Worm (Caenorhabditis elegans) whole organism, L1 larva: Measurements from ENCODE around the gene F45D3.4.

Experiments
- F16B12.6 ChIP-seq: fragments of 150-350 bp; optimal IDR thresholded peaks from 2 replicates; lab custom pipeline; 2014; ENCODE audit warnings: missing biosample characterization, missing genetic modification characterization
- Y116A8C.19 ChIP-seq: sonication (generic microtip); optimal IDR thresholded peaks from 2 replicates; lab custom pipeline; 2016; ENCODE audit warnings: missing compliant biosample characterization, missing genetic modification characterization, borderline replicate concordance
- ama-1 ChIP-seq: fragments of 150-350 bp; optimal IDR thresholded peaks from 2 replicates; lab custom pipeline; 2014
- blmp-1 ChIP-seq: fragments of 150-350 bp; optimal IDR thresholded peaks from 2 replicates; lab custom pipeline; 2014; ENCODE audit warnings: missing biosample characterization, missing genetic modification characterization
- ceh-88 ChIP-seq: fragments of 200-800 bp; sonication (Bioruptor generic); IDR thresholded peaks from 2 replicates; pipeline ENCODE4 v1.3.6; 2022; ENCODE audit warnings: missing genetic modification characterization, missing compliant biosample characterization
- dpl-1 ChIP-seq, 3 experiments: fragments of 150-350 bp in 2 of 3; sonication (generic microtip) in 1 of 3; optimal IDR thresholded peaks; 2 replicates each; lab custom pipeline; 2014 to 2017; ENCODE audit warnings: missing biosample characterization in 3 of 3, missing genetic modification characterization in 3 of 3, missing genetic modification reagents in 3 of 3
- dsc-1 ChIP-seq: sonication (generic microtip); optimal IDR thresholded peaks from 2 replicates; lab custom pipeline; 2016; ENCODE audit warnings: mild to moderate bottlenecking, missing genetic modification characterization, missing compliant biosample characterization
- efl-3 ChIP-seq: fragments of 200-800 bp; sonication (Bioruptor generic); optimal IDR thresholded peaks from 2 replicates; lab custom pipeline; 2018; ENCODE audit warnings: mild to moderate bottlenecking, missing genetic modification characterization, missing compliant biosample characterization
- egl-13 ChIP-seq: sonication (generic microtip); optimal IDR thresholded peaks from 2 replicates; lab custom pipeline; 2016; ENCODE audit warnings: missing genotype, missing genetic modification reagents, missing genetic modification characterization, missing compliant biosample characterization
- egl-27 ChIP-seq, 2 experiments: fragments of 150-350 bp in 1 of 2; sonication (generic microtip); optimal IDR thresholded peaks; 3 replicates each; lab custom pipeline; 2017 to 2018; ENCODE audit warnings: missing biosample characterization in 2 of 2, missing genetic modification characterization in 2 of 2, missing genetic modification reagents in 2 of 2
- elt-2 ChIP-seq: sonication (generic microtip); optimal IDR thresholded peaks from 2 replicates; lab custom pipeline; 2016; ENCODE audit warnings: missing genetic modification characterization, mild to moderate bottlenecking, inconsistent platforms, missing compliant biosample characterization, missing genetic modification reagents
- elt-3 ChIP-seq, 6 experiments: fragments of 150-350 bp in 1 of 6; sonication (generic microtip); optimal IDR thresholded peaks; 2 replicates each; lab custom pipeline; 2017 to 2018; ENCODE audit warnings: missing biosample characterization in 6 of 6, missing genetic modification characterization in 6 of 6, inconsistent platforms in 1 of 6
- fkh-10 ChIP-seq: sonication (generic microtip); optimal IDR thresholded peaks from 2 replicates; lab custom pipeline; 2017; ENCODE audit warnings: missing biosample characterization, missing genetic modification reagents, missing genetic modification characterization
- fos-1 ChIP-seq: fragments of 150-350 bp; optimal IDR thresholded peaks from 2 replicates; lab custom pipeline; 2014; ENCODE audit warnings: missing biosample characterization, missing genetic modification characterization
- hlh-17 ChIP-seq: fragments of 200-800 bp; sonication (Bioruptor generic); optimal IDR thresholded peaks from 2 replicates; lab custom pipeline; 2018; ENCODE audit warnings: missing genetic modification characterization, mild to moderate bottlenecking, missing compliant biosample characterization, moderate library complexity, borderline replicate concordance
- isw-1 ChIP-seq: fragments of 200-800 bp; sonication (Bioruptor generic); IDR thresholded peaks from 2 replicates; pipeline ENCODE4 v1.3.6; 2022; ENCODE audit warnings: missing genetic modification characterization, missing compliant biosample characterization
- lin-14 ChIP-seq: fragments of 200-800 bp; sonication (Bioruptor generic); optimal IDR thresholded peaks from 2 replicates; lab custom pipeline; 2018; ENCODE audit warnings: mild to moderate bottlenecking, missing genetic modification characterization, moderate library complexity, missing compliant biosample characterization
- lin-39 ChIP-seq: fragments of 150-350 bp; optimal IDR thresholded peaks from 2 replicates; lab custom pipeline; 2014; ENCODE audit warnings: missing biosample characterization, missing genetic modification reagents, missing genetic modification characterization
- lir-3 ChIP-seq: sonication (generic microtip); optimal IDR thresholded peaks from 2 replicates; lab custom pipeline; 2016; ENCODE audit warnings: mild to moderate bottlenecking, missing genetic modification characterization, moderate library complexity, missing compliant biosample characterization; ENCODE audit not compliant: poor library complexity
- lsy-2 ChIP-seq, 2 experiments: fragments of 150-350 bp; optimal IDR thresholded peaks; 2 replicates each; lab custom pipeline; 2014; ENCODE audit warnings: missing biosample characterization in 2 of 2, missing genetic modification characterization in 2 of 2
- mdl-1 ChIP-seq, 2 experiments: fragments of 150-350 bp; optimal IDR thresholded peaks; 2 replicates each; lab custom pipeline; 2014 to 2017; ENCODE audit warnings: missing biosample characterization in 2 of 2, missing genetic modification characterization in 2 of 2, inconsistent platforms in 1 of 2
- mef-2 ChIP-seq: fragments of 150-350 bp; optimal IDR thresholded peaks from 2 replicates; lab custom pipeline; 2014; ENCODE audit warnings: missing biosample characterization, missing genetic modification characterization
- nhr-11 ChIP-seq: fragments of 150-350 bp; optimal IDR thresholded peaks from 2 replicates; lab custom pipeline; 2014; ENCODE audit warnings: missing biosample characterization, missing genetic modification characterization
- nhr-20 ChIP-seq: sonication (generic microtip); optimal IDR thresholded peaks from 2 replicates; lab custom pipeline; 2016; ENCODE audit warnings: mild to moderate bottlenecking, missing genetic modification characterization, missing compliant biosample characterization
- nhr-71 ChIP-seq: sonication (generic microtip); optimal IDR thresholded peaks from 2 replicates; lab custom pipeline; 2016; ENCODE audit warnings: mild to moderate bottlenecking, missing genetic modification characterization, moderate library complexity, missing compliant biosample characterization
- nhr-76 ChIP-seq: sonication (generic microtip); optimal IDR thresholded peaks from 2 replicates; lab custom pipeline; 2017; ENCODE audit warnings: missing biosample characterization, missing genetic modification characterization
- nhr-77 ChIP-seq: fragments of 150-350 bp; optimal IDR thresholded peaks from 2 replicates; lab custom pipeline; 2014; ENCODE audit warnings: missing biosample characterization, missing genetic modification characterization
- nhr-85 ChIP-seq: sonication (generic microtip); peaks from one replicate; lab custom pipeline; 2016; ENCODE audit warnings: missing genetic modification characterization, inconsistent platforms, missing compliant biosample characterization
- nhr-90 ChIP-seq: sonication (generic microtip); optimal IDR thresholded peaks from 2 replicates; lab custom pipeline; 2016; ENCODE audit warnings: mild to moderate bottlenecking, missing genetic modification characterization, missing compliant biosample characterization; ENCODE audit not compliant: poor library complexity
- pag-3 ChIP-seq: sonication (generic microtip); optimal IDR thresholded peaks from 2 replicates; lab custom pipeline; 2017; ENCODE audit warnings: missing genetic modification characterization, mild to moderate bottlenecking, missing compliant biosample characterization, antibody characterized with exemption, borderline replicate concordance; ENCODE audit not compliant: insufficient read depth
- pax-3 ChIP-seq: fragments of 200-800 bp; sonication (Bioruptor generic); optimal IDR thresholded peaks from 2 replicates; lab custom pipeline; 2018; ENCODE audit warnings: mild to moderate bottlenecking, missing genetic modification characterization, moderate library complexity, missing compliant biosample characterization
- pqm-1 ChIP-seq: sonication (generic microtip); optimal IDR thresholded peaks from 3 replicates; lab custom pipeline; 2017; ENCODE audit warnings: missing biosample characterization, missing genetic modification characterization
- skn-1 ChIP-seq: fragments of 150-350 bp; optimal IDR thresholded peaks from 2 replicates; lab custom pipeline; 2014; ENCODE audit warnings: missing biosample characterization, missing genetic modification characterization
- snu-23 ChIP-seq: sonication (generic microtip); optimal IDR thresholded peaks from 2 replicates; lab custom pipeline; 2016; ENCODE audit warnings: missing genetic modification characterization, missing compliant biosample characterization
- sptf-1 ChIP-seq: fragments of 150-350 bp; optimal IDR thresholded peaks from 2 replicates; lab custom pipeline; 2014; ENCODE audit warnings: missing biosample characterization, missing genetic modification characterization
- tbx-2 ChIP-seq: sonication (generic microtip); optimal IDR thresholded peaks from 2 replicates; lab custom pipeline; 2016; ENCODE audit warnings: missing genetic modification characterization, missing compliant biosample characterization
- tlp-1 ChIP-seq: fragments of 150-350 bp; optimal IDR thresholded peaks from 2 replicates; lab custom pipeline; 2014; ENCODE audit warnings: missing biosample characterization, missing genetic modification characterization
- unc-86 ChIP-seq: sonication (generic microtip); optimal IDR thresholded peaks from 2 replicates; lab custom pipeline; 2016; ENCODE audit warnings: missing genetic modification characterization, missing compliant biosample characterization
- unc-98 ChIP-seq: fragments of 200-800 bp; sonication (Bioruptor generic); IDR thresholded peaks from 2 replicates; pipeline ENCODE4 v1.3.6; 2022; ENCODE audit warnings: missing genetic modification characterization, missing compliant biosample characterization
- vab-15 ChIP-seq: sonication (generic microtip); optimal IDR thresholded peaks from 2 replicates; lab custom pipeline; 2017; ENCODE audit warnings: missing genotype, mild to moderate bottlenecking, missing genetic modification characterization, missing compliant biosample characterization
- ztf-4 ChIP-seq: fragments of 150-350 bp; optimal IDR thresholded peaks from 2 replicates; lab custom pipeline; 2014; ENCODE audit warnings: missing biosample characterization, missing genetic modification characterization

The F45D3.4 gene

DNA sequence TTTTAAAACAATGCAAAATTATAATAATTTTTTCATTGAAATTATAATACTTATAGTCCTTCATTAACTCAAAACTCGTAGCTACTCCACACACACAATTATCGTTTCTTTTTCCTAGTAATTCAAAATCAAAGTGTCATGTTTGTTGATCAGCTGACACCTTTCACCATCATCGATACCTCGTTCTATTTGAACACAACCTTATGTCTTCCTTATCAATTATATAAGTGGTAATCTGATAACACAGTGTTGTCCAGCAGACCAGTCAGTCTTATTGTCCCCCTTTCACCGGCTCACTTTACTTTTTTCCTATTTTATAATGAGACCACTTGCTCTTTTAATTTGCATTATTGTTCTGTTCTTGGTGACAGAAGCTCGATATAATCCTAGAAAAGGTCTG lies 40.2 kb downstream of the F45D3.4 start, which contains the start of the genes T28H10.2 and lgmn-1 (continued):
- TF ChIP-seq hlh-17: no peak

DNA sequence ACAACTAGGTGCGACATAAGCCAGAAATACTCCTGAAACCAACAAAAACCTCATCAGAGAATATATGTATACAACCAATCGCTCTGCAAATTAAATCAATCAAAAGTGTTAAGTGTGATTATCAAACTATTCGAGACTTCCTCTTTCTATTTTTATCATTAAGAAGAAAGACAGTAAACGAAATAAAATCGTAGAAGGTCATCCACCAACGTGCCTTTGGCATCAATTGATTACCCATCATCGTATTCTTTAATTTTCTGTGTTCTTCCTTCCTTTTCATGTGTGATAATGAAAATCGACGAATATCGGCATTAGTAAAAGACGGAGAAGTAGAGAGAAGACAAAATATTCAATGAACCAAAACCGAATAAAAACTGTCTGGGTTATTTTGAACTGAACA lies 41.0 kb downstream of the F45D3.4 start:
- TF ChIP-seq nhr-77 (tag; lab: Kevin White, UChicago) (no peak), tlp-1 (tag; lab: Kevin White, UChicago) (no peak), lin-14 (peak; percentile 56), ama-1 (lab: Kevin White, UChicago) (no peak), nhr-76 (tag; lab: Kevin White, UChicago) (no peak), dpl-1 (GFP tag; optimal IDR thresholded peaks at IDR 0.05; lab: Kevin White, UChicago) (no peak), pag-3 (tag; lab: Kevin White, UChicago) (peak; percentile 61), Y116A8C.19 (no peak), fkh-10 (GFP tag; lab: Kevin White, UChicago) (no peak), efl-3 (no peak), pqm-1 (tag; lab: Kevin White, UChicago) (no peak), isw-1 (no peak), elt-3 (tag; optimal IDR thresholded peaks at IDR 0.05; lab: Kevin White, UChicago) (peak in 4 of 6 experiments; percentile 10 to 68 (median 44)), nhr-20 (tag; lab: Kevin White, UChicago) (peak; percentile 23), unc-98 (GFP tag; lab: Robert Waterston, UW) (no peak), egl-27 (tag; optimal IDR thresholded peaks at IDR 0.05; lab: Kevin White, UChicago) (no peak), mdl-1 (tag; optimal IDR thresholded peaks at IDR 0.05; lab: Kevin White, UChicago) (no peak), unc-86 (tag; lab: Kevin White, UChicago) (no peak), tbx-2 (tag; lab: Kevin White, UChicago) (peak; percentile 33), ceh-88 (GFP tag; lab: Robert Waterston, UW) (no peak), F16B12.6 (tag; lab: Kevin White, UChicago) (no peak), pax-3 (tag; lab: Kevin White, UChicago) (no peak), elt-2 (tag; lab: Kevin White, UChicago) (no peak), vab-15 (tag; lab: Kevin White, UChicago) (peak; percentile 53), ztf-4 (tag; lab: Kevin White, UChicago) (no peak), sptf-1 (no peak), skn-1 (tag; lab: Kevin White, UChicago) (no peak), blmp-1 (peak; percentile 1), nhr-71 (tag; lab: Kevin White, UChicago) (peak; percentile 17), nhr-85 (tag; lab: Kevin White, UChicago) (peak; percentile 80), mef-2 (no peak), nhr-90 (tag; lab: Kevin White, UChicago) (no peak), lsy-2 (tag; optimal IDR thresholded peaks at IDR 0.05; lab: Kevin White, UChicago) (peak in 1 of 2 experiments; percentile 26), lir-3 (tag; lab: Kevin White, UChicago) (no peak), lin-39 (tag; lab: Kevin White, UChicago) (no peak), nhr-11 (tag; lab: Kevin White, UChicago) (no peak), dsc-1 (no peak), fos-1 (tag; lab: Kevin White, UChicago) (no peak), egl-13 (tag; lab: Kevin White, UChicago) (no peak), snu-23 (peak; percentile 14)
